Fruit fly (Drosophila melanogaster): ENCODE measurements around the gene Tektin-C.

The Tektin-C gene

dm6 chr3L:5819310-5819709 lies 23.0 kb upstream of the Tektin-C start (continued):
- TF ChIP-seq Lhr (GFP tag; optimal IDR thresholded peaks at IDR 0.05) (no peak), CG14014 (GFP tag; IDR thresholded peaks at IDR 0.05) (peak; percentile 36; the same call in 1 of the 2 replicates), CG9727 (GFP tag; optimal IDR thresholded peaks at IDR 0.05) (peak; percentile 36), CG17802 (tag; optimal IDR thresholded peaks at IDR 0.05) (no peak), Sox102F (GFP tag; optimal IDR thresholded peaks at IDR 0.05) (peak; percentile 59), z (GFP tag; IDR thresholded peaks at IDR 0.05) (no peak), Hey (tag; optimal IDR thresholded peaks at IDR 0.05) (no peak), bigmax (GFP tag; optimal IDR thresholded peaks at IDR 0.05) (no peak), CG14965 (GFP tag; optimal IDR thresholded peaks at IDR 0.05; ENCODE audit: borderline replicate concordance) (no peak), CHES-1-like (GFP tag; optimal IDR thresholded peaks at IDR 0.05) (no peak), ems (GFP tag; optimal IDR thresholded peaks at IDR 0.05) (no peak), bbx (GFP tag; IDR thresholded peaks at IDR 0.05; ENCODE audit: partially characterized antibody) (no peak), CG12769 (tag; optimal IDR thresholded peaks at IDR 0.05) (peak; percentile 8), crp (GFP tag; optimal IDR thresholded peaks at IDR 0.05) (no peak), CG10959 (GFP tag; IDR thresholded peaks at IDR 0.05) (no peak), tna (GFP tag; IDR thresholded peaks at IDR 0.05; ENCODE audit: partially characterized antibody) (no peak), sim (GFP tag; IDR thresholded peaks at IDR 0.05) (no peak), CG30403 (GFP tag; optimal IDR thresholded peaks at IDR 0.05) (peak; percentile 40), TFAM (GFP tag; optimal IDR thresholded peaks at IDR 0.05) (no peak), lmd (GFP tag; IDR thresholded peaks at IDR 0.05) (peak; percentile 67), ERR (GFP tag; optimal IDR thresholded peaks at IDR 0.05) (no peak), CG14441 (GFP tag; IDR thresholded peaks at IDR 0.05) (peak; percentile 59), CG1529 (GFP tag; optimal IDR thresholded peaks at IDR 0.05) (no peak), C15 (GFP tag; IDR thresholded peaks at IDR 0.05) (no peak), CG17359 (tag; optimal IDR thresholded peaks at IDR 0.05) (peak; percentile 20), ind (GFP tag; optimal IDR thresholded peaks at IDR 0.05) (peak; percentile 33), CG10654 (GFP tag; optimal IDR thresholded peaks at IDR 0.05) (no peak), fd96Cb (tag; optimal IDR thresholded peaks at IDR 0.05) (peak; percentile 2), Awh (GFP tag; IDR thresholded peaks at IDR 0.05) (no peak), bab2 (GFP tag; optimal IDR thresholded peaks at IDR 0.05) (peak; percentile 18), cas (GFP tag; IDR thresholded peaks at IDR 0.05) (no peak), chinmo (GFP tag; IDR thresholded peaks at IDR 0.05; ENCODE audit: partially characterized antibody) (no peak), sisA (GFP tag; IDR thresholded peaks at IDR 0.05) (no peak), wdn (GFP tag; IDR thresholded peaks at IDR 0.05) (no peak), Lim3 (GFP tag; IDR thresholded peaks at IDR 0.05) (no peak), CG2678 (tag; optimal IDR thresholded peaks at IDR 0.05) (peak; percentile 56), CG11504 (tag; optimal IDR thresholded peaks at IDR 0.05) (peak; percentile 47), sug (tag; optimal IDR thresholded peaks at IDR 0.05) (no peak), CTCF (GFP tag; optimal IDR thresholded peaks at IDR 0.05) (no peak), Jarid2 (GFP tag; optimal IDR thresholded peaks at IDR 0.05) (no peak), pzg (GFP tag; optimal IDR thresholded peaks at IDR 0.05) (no peak), oc (tag; optimal IDR thresholded peaks at IDR 0.05) (no peak), Atf6 (GFP tag; IDR thresholded peaks at IDR 0.05) (peak; percentile 52; the same call in 1 of the 2 replicates), Lpt (GFP tag; optimal IDR thresholded peaks at IDR 0.05) (no peak), en (GFP tag; optimal IDR thresholded peaks at IDR 0.05) (no peak), hth (optimal IDR thresholded peaks at IDR 0.05) (no peak), lola (GFP tag; optimal IDR thresholded peaks at IDR 0.05) (no peak), gcm2 (GFP tag; optimal IDR thresholded peaks at IDR 0.05) (no peak), gsb-n (tag; optimal IDR thresholded peaks at IDR 0.05) (no peak)

All from whole organism, embryonic.